Worm (Caenorhabditis elegans): ENCODE measurements around the gene ifb-1.

- TF ChIP-seq dao-5 (tag; optimal IDR thresholded peaks at IDR 0.05) (no peak), W03F9.2 (tag; optimal IDR thresholded peaks at IDR 0.05) (no peak), him-1 (tag; optimal IDR thresholded peaks at IDR 0.05) (no peak)
Observed at ce11 chrII:5744342-5744741, 21.1 kb upstream of the ifb-1 start.

Data from whole organism, L4/young adult.